Fruit fly (Drosophila melanogaster): ENCODE data around the gene CG18473.

Gene CG18473

DNA sequence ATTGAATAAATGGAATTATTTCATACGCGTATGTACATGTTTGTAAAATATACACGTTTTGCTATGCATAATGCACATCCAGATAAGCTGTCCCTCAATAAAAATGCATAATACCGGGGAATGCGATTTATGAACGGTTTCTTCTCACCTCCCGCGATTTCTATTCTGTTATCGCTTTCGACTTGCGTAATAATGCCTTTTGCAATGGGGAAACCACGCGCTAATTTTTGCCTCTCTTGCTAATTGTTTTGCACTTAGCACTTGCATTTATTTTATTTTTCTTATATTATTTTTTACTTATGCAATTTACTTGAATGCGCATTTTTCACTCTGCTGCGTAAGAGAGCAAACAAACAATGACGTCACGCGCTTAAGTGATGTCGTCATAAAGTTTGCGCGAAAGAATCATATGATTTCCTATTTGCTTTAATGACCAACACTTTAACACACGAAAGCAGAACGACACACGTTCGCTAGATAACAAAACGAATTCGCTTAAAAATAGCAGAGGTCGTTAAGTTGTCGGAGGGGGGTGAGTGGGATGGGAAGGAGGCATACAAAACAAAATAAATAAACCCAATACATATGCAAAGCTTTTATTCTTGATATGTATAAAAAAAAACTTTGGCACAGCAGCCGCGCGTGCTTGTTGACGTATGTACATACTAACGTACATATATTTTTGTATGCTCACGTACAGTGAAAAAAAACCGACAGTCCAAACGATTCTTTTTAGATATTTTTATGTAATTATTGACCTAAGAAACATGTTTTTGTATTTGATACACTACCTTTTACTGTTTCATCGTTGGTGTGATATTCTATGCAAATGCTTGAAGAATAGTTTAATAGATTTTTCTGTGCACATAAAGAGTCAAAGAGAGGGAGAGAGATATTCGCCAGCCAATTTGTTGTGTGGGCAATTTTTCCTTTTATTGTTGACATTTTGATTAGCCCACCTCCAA lies 11.4 kb upstream of the CG18473 start:
- TF ChIP-seq CG33017 (tag; optimal IDR thresholded peaks at IDR 0.05) (peak; percentile 31), CG5204 (GFP tag; optimal IDR thresholded peaks at IDR 0.05) (peak; percentile 10), CG11617 (GFP tag; optimal IDR thresholded peaks at IDR 0.05) (peak; percentile 70), tj (GFP tag; optimal IDR thresholded peaks at IDR 0.05) (peak; percentile 50), CG14711 (tag; optimal IDR thresholded peaks at IDR 0.05) (peak; percentile 55), pad (GFP tag; optimal IDR thresholded peaks at IDR 0.05) (no peak), CG1620 (GFP tag; optimal IDR thresholded peaks at IDR 0.05) (no peak), toe (GFP tag; optimal IDR thresholded peaks at IDR 0.05) (no peak), Mnt (GFP tag; optimal IDR thresholded peaks at IDR 0.05) (peak; percentile 54), Crg-1 (GFP tag; optimal IDR thresholded peaks at IDR 0.05) (peak; percentile 20), Hr96 (GFP tag; optimal IDR thresholded peaks at IDR 0.05) (no peak), ovo (GFP tag; optimal IDR thresholded peaks at IDR 0.05) (no peak), CG7101 (tag; optimal IDR thresholded peaks at IDR 0.05) (peak; percentile 11), Clk (GFP tag; optimal IDR thresholded peaks at IDR 0.05) (peak; percentile 11), kay (GFP tag; ENCODE audit: borderline replicate concordance) (peak; percentile 93), bab1 (GFP tag; optimal IDR thresholded peaks at IDR 0.05) (peak; percentile 36), cic (GFP tag; optimal IDR thresholded peaks at IDR 0.05) (peak; percentile 57), CG12768 (GFP tag; optimal IDR thresholded peaks at IDR 0.05) (peak; percentile 57), CG7045 (GFP tag; optimal IDR thresholded peaks at IDR 0.05) (peak; percentile 14), cnc (optimal IDR thresholded peaks at IDR 0.05) (peak in 1 of 2 experiments; percentile 51)

DNA sequence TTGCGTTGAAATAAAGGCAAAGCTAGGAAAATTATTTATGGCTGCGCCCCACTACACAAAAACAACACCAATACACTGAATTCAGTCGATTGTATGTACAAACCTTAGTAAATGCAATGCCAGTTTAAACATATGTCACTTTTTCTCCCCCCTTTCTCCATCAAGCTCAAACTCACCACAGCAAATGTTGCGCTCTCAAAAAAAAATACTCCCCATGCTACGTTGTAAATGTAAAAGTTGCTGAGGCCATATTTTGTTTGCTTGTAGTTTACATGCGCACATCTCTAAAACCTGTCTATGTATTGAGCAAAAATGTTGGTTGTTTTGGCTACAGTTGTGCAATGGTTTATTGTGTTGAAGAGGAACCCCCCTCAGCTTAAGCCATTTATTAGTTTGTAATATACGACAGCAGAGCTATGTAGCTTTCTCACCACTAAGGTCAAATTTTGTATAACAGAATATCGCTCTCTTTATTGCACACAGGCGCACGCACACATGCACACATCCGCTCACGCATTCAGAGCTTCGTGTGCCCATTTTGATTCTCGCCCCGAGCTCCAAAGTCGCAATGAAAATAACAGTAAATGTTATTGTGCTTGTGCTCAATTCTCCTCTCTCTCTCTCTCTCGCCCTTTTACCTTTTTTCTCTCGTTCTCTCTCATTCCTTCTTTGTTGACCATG lies 10.4 kb upstream of the CG18473 start:
- TF ChIP-seq ovo (GFP tag; optimal IDR thresholded peaks at IDR 0.05) (peak; percentile 84), Crg-1 (GFP tag; optimal IDR thresholded peaks at IDR 0.05) (no peak), CG7101 (tag; optimal IDR thresholded peaks at IDR 0.05) (no peak), CG12768 (GFP tag; optimal IDR thresholded peaks at IDR 0.05) (peak; percentile 82), pad (GFP tag; optimal IDR thresholded peaks at IDR 0.05) (peak; percentile 77), kay (GFP tag; ENCODE audit: borderline replicate concordance) (peak; percentile 87), CG33017 (tag; optimal IDR thresholded peaks at IDR 0.05) (no peak), tj (GFP tag; optimal IDR thresholded peaks at IDR 0.05) (peak; percentile 86), CG14711 (tag; optimal IDR thresholded peaks at IDR 0.05) (no peak), cic (GFP tag; optimal IDR thresholded peaks at IDR 0.05) (peak; percentile 60)

DNA sequence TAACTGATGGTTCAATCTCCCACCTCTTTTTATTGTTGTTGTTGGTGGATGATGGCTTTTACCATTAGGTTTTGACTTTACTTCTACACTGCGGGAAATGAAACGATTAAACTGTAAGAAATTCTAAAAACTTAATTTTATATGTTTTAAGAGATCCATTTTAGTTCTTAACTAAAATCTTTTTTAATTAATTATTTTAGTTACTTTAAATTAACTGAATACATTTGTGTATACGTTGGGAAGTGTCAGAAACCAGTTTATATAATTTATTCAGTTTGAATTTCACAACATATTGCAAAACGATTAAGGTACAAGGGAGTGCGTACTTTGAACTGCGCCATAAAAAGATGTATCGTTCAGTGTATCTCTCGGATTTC lies 9.8 kb upstream of the CG18473 start:
- TF ChIP-seq bab1 (GFP tag; optimal IDR thresholded peaks at IDR 0.05) (peak; percentile 55), Hr96 (GFP tag; optimal IDR thresholded peaks at IDR 0.05) (no peak), Mnt (GFP tag; optimal IDR thresholded peaks at IDR 0.05) (no peak), cic (GFP tag; optimal IDR thresholded peaks at IDR 0.05) (no peak), CG12768 (GFP tag; optimal IDR thresholded peaks at IDR 0.05) (no peak), tj (GFP tag; optimal IDR thresholded peaks at IDR 0.05) (no peak), Clk (GFP tag; optimal IDR thresholded peaks at IDR 0.05) (no peak), CG11617 (GFP tag; optimal IDR thresholded peaks at IDR 0.05) (peak; percentile 27), CG5204 (GFP tag; optimal IDR thresholded peaks at IDR 0.05) (no peak), CG7101 (tag; optimal IDR thresholded peaks at IDR 0.05) (peak; percentile 28), CG1620 (GFP tag; optimal IDR thresholded peaks at IDR 0.05) (no peak), CG7045 (GFP tag; optimal IDR thresholded peaks at IDR 0.05) (peak; percentile 69), cnc (optimal IDR thresholded peaks at IDR 0.05) (no peak), CG14711 (tag; optimal IDR thresholded peaks at IDR 0.05) (peak; percentile 70), toe (GFP tag; optimal IDR thresholded peaks at IDR 0.05) (no peak), Crg-1 (GFP tag; optimal IDR thresholded peaks at IDR 0.05) (no peak), pad (GFP tag; optimal IDR thresholded peaks at IDR 0.05) (no peak), ovo (GFP tag; optimal IDR thresholded peaks at IDR 0.05) (no peak), CG33017 (tag; optimal IDR thresholded peaks at IDR 0.05) (peak; percentile 77), kay (GFP tag; ENCODE audit: borderline replicate concordance) (peak; percentile 82)

DNA sequence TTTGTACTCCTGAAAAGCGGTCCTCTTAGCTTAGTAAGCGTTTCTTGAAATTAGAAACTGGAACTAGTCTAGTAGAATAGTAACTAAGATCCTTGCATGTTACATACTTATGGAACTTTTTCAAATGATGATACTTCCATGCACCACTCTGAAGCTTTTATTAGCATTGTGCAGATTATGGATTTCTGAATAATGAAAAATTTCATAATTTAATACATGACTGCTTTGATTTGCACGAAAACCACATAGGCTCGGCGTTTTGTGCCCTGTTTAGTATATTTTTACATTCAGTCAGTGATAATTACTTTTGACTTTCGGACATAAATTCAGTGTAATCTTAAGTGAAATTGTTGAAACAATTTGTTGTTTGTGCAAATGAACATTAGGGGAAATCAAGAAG lies 7.9 kb upstream of the CG18473 start, which contains the start of gene CG43675:
TSS of gene CG43675 (plus strand) at position 301 of the 400 bp plus-strand sequence.
- TF ChIP-seq Crg-1 (GFP tag; optimal IDR thresholded peaks at IDR 0.05) (no peak), CG14711 (tag; optimal IDR thresholded peaks at IDR 0.05) (no peak), CG7101 (tag; optimal IDR thresholded peaks at IDR 0.05) (no peak), CG12768 (GFP tag; optimal IDR thresholded peaks at IDR 0.05) (no peak), ovo (GFP tag; optimal IDR thresholded peaks at IDR 0.05) (no peak), CG7045 (GFP tag; optimal IDR thresholded peaks at IDR 0.05) (no peak), cic (GFP tag; optimal IDR thresholded peaks at IDR 0.05) (no peak), Hr96 (GFP tag; optimal IDR thresholded peaks at IDR 0.05) (no peak), pad (GFP tag; optimal IDR thresholded peaks at IDR 0.05) (no peak), tj (GFP tag; optimal IDR thresholded peaks at IDR 0.05) (no peak), bab1 (GFP tag; optimal IDR thresholded peaks at IDR 0.05) (no peak), Mnt (GFP tag; optimal IDR thresholded peaks at IDR 0.05) (no peak), CG1620 (GFP tag; optimal IDR thresholded peaks at IDR 0.05) (no peak), CG33017 (tag; optimal IDR thresholded peaks at IDR 0.05) (no peak), cnc (optimal IDR thresholded peaks at IDR 0.05) (no peak), kay (GFP tag; ENCODE audit: borderline replicate concordance) (no peak), CG5204 (GFP tag; optimal IDR thresholded peaks at IDR 0.05) (no peak), Clk (GFP tag; optimal IDR thresholded peaks at IDR 0.05) (no peak), toe (GFP tag; optimal IDR thresholded peaks at IDR 0.05) (no peak)

DNA sequence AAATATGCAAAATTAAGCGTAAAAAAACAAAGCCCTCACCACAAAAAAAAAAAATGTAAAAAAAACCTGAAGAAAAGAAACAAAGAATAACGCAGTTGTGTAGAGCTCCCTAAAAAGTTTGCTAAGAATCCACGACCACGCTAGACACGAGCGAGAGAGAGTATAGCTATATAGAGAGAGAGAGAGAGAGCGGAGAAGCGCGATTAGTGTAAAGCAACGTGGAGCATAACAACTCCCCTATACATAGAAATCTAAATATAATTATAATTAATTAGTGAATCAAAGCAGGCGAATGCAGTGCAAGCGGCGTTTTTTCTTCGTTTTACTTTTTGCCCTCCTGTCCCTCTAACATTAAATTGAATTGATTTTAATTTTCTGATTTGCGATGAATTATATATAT lies 3.7 kb upstream of the CG18473 start:
- TF ChIP-seq CG7045 (GFP tag; optimal IDR thresholded peaks at IDR 0.05) = no peak
- no peak for TF ChIP-seq CG14711 (tag; optimal IDR thresholded peaks at IDR 0.05)
- TF ChIP-seq cnc (optimal IDR thresholded peaks at IDR 0.05) = no peak
- no peak for TF ChIP-seq bab1 (GFP tag; optimal IDR thresholded peaks at IDR 0.05)
- TF ChIP-seq pad (GFP tag; optimal IDR thresholded peaks at IDR 0.05) = no peak
- no peak for TF ChIP-seq CG5204 (GFP tag; optimal IDR thresholded peaks at IDR 0.05)
- TF ChIP-seq cic (GFP tag; optimal IDR thresholded peaks at IDR 0.05) = no peak
- TF ChIP-seq Hr96 (GFP tag; optimal IDR thresholded peaks at IDR 0.05) = no peak
- TF ChIP-seq tj (GFP tag; optimal IDR thresholded peaks at IDR 0.05) = no peak
- TF ChIP-seq CG7101 (tag; optimal IDR thresholded peaks at IDR 0.05) = no peak
- no peak for TF ChIP-seq CG11617 (GFP tag; optimal IDR thresholded peaks at IDR 0.05)
- TF ChIP-seq kay (GFP tag; ENCODE audit: borderline replicate concordance) = no peak
- no peak for TF ChIP-seq Crg-1 (GFP tag; optimal IDR thresholded peaks at IDR 0.05)
- no peak for TF ChIP-seq CG33017 (tag; optimal IDR thresholded peaks at IDR 0.05)
- no peak for TF ChIP-seq Clk (GFP tag; optimal IDR thresholded peaks at IDR 0.05)
- TF ChIP-seq toe (GFP tag; optimal IDR thresholded peaks at IDR 0.05) = no peak
- TF ChIP-seq Mnt (GFP tag; optimal IDR thresholded peaks at IDR 0.05) = no peak
- TF ChIP-seq CG1620 (GFP tag; optimal IDR thresholded peaks at IDR 0.05) = no peak
- no peak for TF ChIP-seq CG12768 (GFP tag; optimal IDR thresholded peaks at IDR 0.05)
- no peak for TF ChIP-seq ovo (GFP tag; optimal IDR thresholded peaks at IDR 0.05)

All from whole organism, adult.